Worm (Caenorhabditis elegans) whole organism, late embryonic: ENCODE data around the gene T05A7.3.

Experiments used
- C08G9.2 ChIP-seq: sonication (generic microtip); optimal IDR thresholded peaks from 2 replicates; lab custom pipeline; 2016; ENCODE audit warnings: mild to moderate bottlenecking, missing genetic modification characterization, moderate library complexity, missing compliant biosample characterization
- C38D4.7 ChIP-seq: fragments of 200-800 bp; sonication (Bioruptor generic); optimal IDR thresholded peaks from 2 replicates; lab custom pipeline; 2018; ENCODE audit warnings: mild to moderate bottlenecking, missing genetic modification characterization, moderate library complexity, missing compliant biosample characterization
- K02D7.2 ChIP-seq: sonication (generic microtip); optimal IDR thresholded peaks from 2 replicates; lab custom pipeline; 2017; ENCODE audit warnings: mild to moderate bottlenecking, missing genetic modification characterization, missing compliant biosample characterization
- K09A11.1 ChIP-seq: sonication (generic microtip); optimal IDR thresholded peaks from 2 replicates; lab custom pipeline; 2017; ENCODE audit warnings: antibody characterized with exemption, mild to moderate bottlenecking, missing genetic modification characterization, missing compliant biosample characterization; ENCODE audit not compliant: insufficient read depth
- ahr-1 ChIP-seq: sonication (generic microtip); optimal IDR thresholded peaks from 2 replicates; lab custom pipeline; 2016; ENCODE audit warnings: missing genetic modification characterization, missing compliant biosample characterization
- ama-1 ChIP-seq: fragments of 150-350 bp; optimal IDR thresholded peaks from 2 replicates; lab custom pipeline; 2014
- ceh-14 ChIP-seq: sonication (generic microtip); optimal IDR thresholded peaks from 2 replicates; lab custom pipeline; 2016; ENCODE audit warnings: missing genotype, missing genetic modification characterization, missing compliant biosample characterization
- ceh-18 ChIP-seq: sonication (generic microtip); optimal IDR thresholded peaks from 2 replicates; lab custom pipeline; 2016; ENCODE audit warnings: missing genetic modification characterization, missing compliant biosample characterization
- ceh-19 ChIP-seq: fragments of 200-800 bp; sonication (Bioruptor generic); optimal IDR thresholded peaks from 2 replicates; lab custom pipeline; 2018; ENCODE audit warnings: mild to moderate bottlenecking, missing genetic modification characterization, missing compliant biosample characterization
- ceh-22 ChIP-seq: sonication (generic microtip); optimal IDR thresholded peaks from 2 replicates; lab custom pipeline; 2017; ENCODE audit warnings: missing biosample characterization, missing genetic modification characterization
- ceh-34 ChIP-seq: sonication (generic microtip); optimal IDR thresholded peaks from 2 replicates; lab custom pipeline; 2016; ENCODE audit warnings: mild to moderate bottlenecking, missing genetic modification characterization, missing compliant biosample characterization
- ceh-48 ChIP-seq: sonication (generic microtip); optimal IDR thresholded peaks from 2 replicates; lab custom pipeline; 2016; ENCODE audit warnings: missing genetic modification characterization, inconsistent platforms, missing compliant biosample characterization
- ceh-6 ChIP-seq: fragments of 200-800 bp; sonication (Bioruptor generic); optimal IDR thresholded peaks from 2 replicates; lab custom pipeline; 2018; ENCODE audit warnings: mild to moderate bottlenecking, missing genetic modification characterization, missing compliant biosample characterization
- ceh-9 ChIP-seq: sonication (generic microtip); optimal IDR thresholded peaks from 2 replicates; lab custom pipeline; 2016; ENCODE audit warnings: mild to moderate bottlenecking, missing genetic modification characterization, inconsistent platforms, missing compliant biosample characterization
- che-1 ChIP-seq: sonication (generic microtip); optimal IDR thresholded peaks from 2 replicates; lab custom pipeline; 2016; ENCODE audit warnings: mild to moderate bottlenecking, missing genetic modification characterization, missing compliant biosample characterization
- dve-1 ChIP-seq: sonication (generic microtip); optimal IDR thresholded peaks from 2 replicates; lab custom pipeline; 2017; ENCODE audit warnings: antibody characterized with exemption, mild to moderate bottlenecking, missing genetic modification characterization, missing compliant biosample characterization
- fax-1 ChIP-seq: sonication (generic microtip); optimal IDR thresholded peaks from 2 replicates; lab custom pipeline; 2016; ENCODE audit warnings: missing genotype, missing genetic modification characterization, missing compliant biosample characterization
- hlh-13 ChIP-seq: fragments of 200-800 bp; sonication (Bioruptor generic); optimal IDR thresholded peaks from 2 replicates; lab custom pipeline; 2018; ENCODE audit warnings: mild to moderate bottlenecking, missing genetic modification characterization, missing compliant biosample characterization
- hlh-30 ChIP-seq: sonication (generic microtip); optimal IDR thresholded peaks from 2 replicates; lab custom pipeline; 2017; ENCODE audit warnings: antibody characterized with exemption, missing genetic modification characterization, missing compliant biosample characterization; ENCODE audit not compliant: insufficient read depth
- hlh-6 ChIP-seq: sonication (generic microtip); optimal IDR thresholded peaks from 2 replicates; lab custom pipeline; 2016; ENCODE audit warnings: missing genotype, missing genetic modification characterization, missing compliant biosample characterization
- lim-6 ChIP-seq: sonication (generic microtip); optimal IDR thresholded peaks from 2 replicates; lab custom pipeline; 2016; ENCODE audit warnings: missing genetic modification characterization, missing compliant biosample characterization
- lin-11 ChIP-seq: fragments of 200-800 bp; sonication (Bioruptor generic); optimal IDR thresholded peaks from 2 replicates; lab custom pipeline; 2018; ENCODE audit warnings: mild to moderate bottlenecking, missing genetic modification characterization, missing compliant biosample characterization
- mec-3 ChIP-seq: sonication (generic microtip); optimal IDR thresholded peaks from 2 replicates; lab custom pipeline; 2016; ENCODE audit warnings: borderline replicate concordance, missing genetic modification characterization, missing compliant biosample characterization
- nhr-232 ChIP-seq: sonication (generic microtip); optimal IDR thresholded peaks from 2 replicates; lab custom pipeline; 2016; ENCODE audit warnings: missing genetic modification characterization, missing compliant biosample characterization
- odd-2 ChIP-seq: sonication (generic microtip); optimal IDR thresholded peaks from 2 replicates; lab custom pipeline; 2017; ENCODE audit warnings: antibody characterized with exemption, mild to moderate bottlenecking, missing genetic modification characterization, missing compliant biosample characterization
- pat-9 ChIP-seq: fragments of 200-800 bp; sonication (Bioruptor generic); optimal IDR thresholded peaks from 2 replicates; lab custom pipeline; 2018; ENCODE audit warnings: mild to moderate bottlenecking, missing genetic modification characterization, moderate library complexity, missing compliant biosample characterization
- pha-2 ChIP-seq: sonication (generic microtip); optimal IDR thresholded peaks from 2 replicates; lab custom pipeline; 2017; ENCODE audit warnings: mild to moderate bottlenecking, missing genetic modification characterization, missing compliant biosample characterization
- pha-4 ChIP-seq: fragments of 150-350 bp; optimal IDR thresholded peaks from 2 replicates; lab custom pipeline; 2018; ENCODE audit warnings: missing biosample characterization, missing genetic modification reagents, missing genetic modification characterization
- pqm-1 ChIP-seq: sonication (generic microtip); optimal IDR thresholded peaks from 2 replicates; lab custom pipeline; 2016; ENCODE audit warnings: missing genetic modification characterization, missing compliant biosample characterization
- ref-2 ChIP-seq: sonication (generic microtip); optimal IDR thresholded peaks from 2 replicates; lab custom pipeline; 2016; ENCODE audit warnings: missing genetic modification characterization, missing compliant biosample characterization
- rnt-1 ChIP-seq: sonication (generic microtip); optimal IDR thresholded peaks from 2 replicates; lab custom pipeline; 2016; ENCODE audit warnings: missing genetic modification characterization, missing compliant biosample characterization
- sdc-2 ChIP-seq: sonication (generic microtip); optimal IDR thresholded peaks from 2 replicates; lab custom pipeline; 2016; ENCODE audit warnings: missing genotype, missing genetic modification characterization, missing compliant biosample characterization
- sox-4 ChIP-seq: sonication (generic microtip); optimal IDR thresholded peaks from 2 replicates; lab custom pipeline; 2017; ENCODE audit warnings: mild to moderate bottlenecking, missing genetic modification characterization, inconsistent platforms, missing compliant biosample characterization
- tbx-2 ChIP-seq: sonication (generic microtip); optimal IDR thresholded peaks from 2 replicates; lab custom pipeline; 2016; ENCODE audit warnings: missing genetic modification characterization, missing compliant biosample characterization
- unc-3 ChIP-seq, 2 experiments: fragments of 200-800 bp in 1 of 2; sonication (Bioruptor generic) in 1 of 2; sonication (generic microtip) in 1 of 2; conservative IDR thresholded peaks in 1 of 2; optimal IDR thresholded peaks in 1 of 2; 2 replicates each; pipeline versions ENCODE4 v1.3.6 to Lab custom; 2016 to 2022; ENCODE audit warnings: missing compliant biosample characterization in 2 of 2, missing genetic modification characterization in 2 of 2, missing genetic modification reagents in 1 of 2
- unc-42 ChIP-seq: sonication (generic microtip); optimal IDR thresholded peaks from 2 replicates; lab custom pipeline; 2016; ENCODE audit warnings: missing genotype, missing genetic modification characterization, missing compliant biosample characterization
- unc-55 ChIP-seq: sonication (generic microtip); optimal IDR thresholded peaks from 2 replicates; lab custom pipeline; 2017; ENCODE audit warnings: missing biosample characterization, missing genetic modification reagents, missing genetic modification characterization
- unc-86 ChIP-seq: sonication (generic microtip); optimal IDR thresholded peaks from 2 replicates; lab custom pipeline; 2016; ENCODE audit warnings: missing genetic modification characterization, missing compliant biosample characterization
- zip-5 ChIP-seq: sonication (generic microtip); optimal IDR thresholded peaks from 2 replicates; lab custom pipeline; 2016; ENCODE audit warnings: missing genetic modification characterization, missing compliant biosample characterization

T05A7.3 gene

DNA sequence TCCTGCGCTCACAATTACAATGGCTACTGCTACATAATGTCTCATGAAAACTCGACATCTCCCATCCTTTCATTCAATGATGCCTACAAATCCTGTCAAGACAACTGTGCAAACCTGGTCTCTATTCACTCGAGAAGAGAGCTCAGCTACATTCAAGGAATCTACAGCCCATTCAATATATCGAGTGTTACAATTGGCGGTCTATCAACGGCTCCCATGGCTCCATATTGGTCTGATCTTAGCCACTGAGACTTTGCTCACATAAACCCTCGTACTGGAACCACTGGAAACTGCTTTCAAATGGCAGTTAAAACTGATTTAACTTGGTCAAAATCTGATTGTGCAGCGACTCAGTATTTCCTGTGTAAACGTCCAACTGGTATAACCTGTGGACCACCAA lies at the start of gene T05A7.3:
TSS of gene T05A7.3 (plus strand) at position 301 of the 400 bp plus-strand sequence.
- no peak for TF ChIP-seq C38D4.7 (GFP tag; lab: Kevin White, UChicago)
- TF ChIP-seq pat-9 (tag; lab: Kevin White, UChicago), result no peak
- TF ChIP-seq C08G9.2 (tag; lab: Kevin White, UChicago), result no peak
- TF ChIP-seq fax-1 (tag; lab: Kevin White, UChicago), result no peak
- no peak for TF ChIP-seq sdc-2 (tag; lab: Kevin White, UChicago)

ce11 chrII:4626606-4627005 lies 49.0 kb upstream of the T05A7.3 start, which contains the start of gene F35D11.1:
Gene F35D11.1, plus strand, starts transcription at chrII:4626906.
- no peak for TF ChIP-seq ceh-14 (tag; lab: Kevin White, UChicago)
- no peak for TF ChIP-seq nhr-232 (tag; lab: Kevin White, UChicago)
- TF ChIP-seq ceh-18 (tag; lab: Kevin White, UChicago), result no peak
- no peak for TF ChIP-seq ama-1 (lab: Kevin White, UChicago)
- no peak for TF ChIP-seq lin-11 (tag; lab: Kevin White, UChicago)
- TF ChIP-seq hlh-13 (GFP tag; lab: Kevin White, UChicago), result no peak
- TF ChIP-seq tbx-2 (tag; lab: Kevin White, UChicago), result no peak
- no peak for TF ChIP-seq che-1 (tag; lab: Kevin White, UChicago)
- no peak for TF ChIP-seq unc-86 (tag; lab: Kevin White, UChicago)
- no peak for TF ChIP-seq pat-9 (tag; lab: Kevin White, UChicago)
- TF ChIP-seq pha-2 (tag; lab: Kevin White, UChicago), result no peak
- TF ChIP-seq fax-1 (tag; lab: Kevin White, UChicago), result no peak
- no peak for TF ChIP-seq C38D4.7 (GFP tag; lab: Kevin White, UChicago)
- no peak for TF ChIP-seq rnt-1
- TF ChIP-seq hlh-30 (tag; lab: Kevin White, UChicago), result no peak
- TF ChIP-seq, all 69 proteins: peak for 0

ce11 chrII:4631479-4631878 lies 44.1 kb upstream of the T05A7.3 start:
- TF ChIP-seq K02D7.2 (tag; lab: Kevin White, UChicago) (no peak), unc-55 (GFP tag; lab: Kevin White, UChicago) (no peak), ceh-48 (tag; lab: Kevin White, UChicago) (no peak), ahr-1 (no peak), che-1 (tag; lab: Kevin White, UChicago) (no peak), pat-9 (tag; lab: Kevin White, UChicago) (no peak), ceh-18 (tag; lab: Kevin White, UChicago) (no peak), dve-1 (no peak), mec-3 (tag; lab: Kevin White, UChicago) (no peak), ceh-22 (no peak), pha-2 (tag; lab: Kevin White, UChicago) (no peak), fax-1 (tag; lab: Kevin White, UChicago) (no peak), ceh-6 (GFP tag; lab: Kevin White, UChicago) (no peak), lim-6 (tag; lab: Kevin White, UChicago) (no peak), K09A11.1 (tag; lab: Kevin White, UChicago) (no peak), ref-2 (tag; lab: Kevin White, UChicago) (no peak)

DNA sequence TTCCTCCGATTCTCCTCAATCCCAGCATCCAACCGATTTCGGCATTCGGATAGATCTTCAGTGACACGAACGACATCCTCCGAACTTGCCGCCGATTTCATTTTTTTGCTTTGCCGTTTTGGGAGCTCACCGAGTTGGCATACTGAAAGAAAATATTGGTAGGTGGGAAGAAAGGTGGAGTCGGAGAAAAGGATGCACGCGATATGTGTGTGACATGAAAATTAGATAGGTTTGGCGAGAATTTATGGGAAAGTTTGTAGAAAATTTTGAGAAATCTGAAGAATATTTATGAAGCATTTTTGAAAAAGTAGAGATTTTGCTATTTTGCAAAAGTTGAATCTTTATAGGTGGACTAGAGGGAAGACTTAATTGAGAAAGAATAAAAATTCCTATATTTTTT lies 37.3 kb upstream of the T05A7.3 start, which contains the start of gene che-10:
TSS of gene che-10 (minus strand) at position 101 of the 400 bp plus-strand sequence.
- TF ChIP-seq pha-4 (tag; lab: Kevin White, UChicago), result no peak
- no peak for TF ChIP-seq unc-42 (tag; lab: Kevin White, UChicago)
- TF ChIP-seq odd-2 (tag; lab: Kevin White, UChicago), result no peak
- TF ChIP-seq ceh-48 (tag; lab: Kevin White, UChicago), result no peak
- no peak for TF ChIP-seq hlh-6 (tag; lab: Kevin White, UChicago)
- TF ChIP-seq ref-2 (tag; lab: Kevin White, UChicago), result no peak
- TF ChIP-seq pqm-1 (tag; lab: Kevin White, UChicago), result no peak
- TF ChIP-seq zip-5, result no peak
- no peak for TF ChIP-seq ceh-19 (GFP tag; lab: Kevin White, UChicago)
- no peak for TF ChIP-seq ceh-34 (tag; lab: Kevin White, UChicago)
- TF ChIP-seq sox-4 (tag; lab: Kevin White, UChicago), result no peak
- no peak for TF ChIP-seq unc-3 (GFP tag; conservative IDR thresholded peaks at IDR 0.05; lab: Robert Waterston, UW)
- no peak for TF ChIP-seq unc-3 (tag; optimal IDR thresholded peaks at IDR 0.05; lab: Kevin White, UChicago)
- no peak for TF ChIP-seq ceh-9
- no peak for TF ChIP-seq unc-86 (tag; lab: Kevin White, UChicago)
